Worm (Caenorhabditis elegans): Measurements from ENCODE around the gene cux-7.

The cux-7 gene

ce11 chrIII:7544211-7544610 lies 23.6 kb upstream of the cux-7 start (continued):
- peak in 1 of 2 experiments; percentile 23 for TF ChIP-seq efl-1 (optimal IDR thresholded peaks at IDR 0.05)
- peak in 1 of 2 experiments; percentile 70 for TF ChIP-seq efl-1 (GFP tag; optimal IDR thresholded peaks at IDR 0.05 in 1 of 2)

ce11 chrIII:7542037-7542436 lies 21.4 kb upstream of the cux-7 start:
- TF ChIP-seq hlh-4 (tag; optimal IDR thresholded peaks at IDR 0.05): no peak
- no peak for TF ChIP-seq grh-1 (GFP tag; IDR thresholded peaks at IDR 0.05)
- TF ChIP-seq nhr-76 (tag; optimal IDR thresholded peaks at IDR 0.05): no peak
- no peak for TF ChIP-seq snu-23 (GFP tag; optimal IDR thresholded peaks at IDR 0.05)
- no peak for TF ChIP-seq unc-30 (tag; optimal IDR thresholded peaks at IDR 0.05)
- no peak for TF ChIP-seq unc-62 (GFP tag; optimal IDR thresholded peaks at IDR 0.05)
- TF ChIP-seq nhr-12 (tag; optimal IDR thresholded peaks at IDR 0.05): no peak
- TF ChIP-seq mdl-1 (tag; optimal IDR thresholded peaks at IDR 0.05): no peak
- TF ChIP-seq F16B12.6 (tag; optimal IDR thresholded peaks at IDR 0.05): no peak
- no peak for TF ChIP-seq dpl-1 (GFP tag; optimal IDR thresholded peaks at IDR 0.05)
- no peak for TF ChIP-seq vab-15 (tag; optimal IDR thresholded peaks at IDR 0.05)
- TF ChIP-seq ces-1 (GFP tag; optimal IDR thresholded peaks at IDR 0.05): no peak
- no peak for TF ChIP-seq efl-1 (optimal IDR thresholded peaks at IDR 0.05)
- TF ChIP-seq efl-1 (GFP tag; optimal IDR thresholded peaks at IDR 0.05 in 1 of 2): no peak
- TF ChIP-seq C04F5.9 (tag; optimal IDR thresholded peaks at IDR 0.05): no peak
- TF ChIP-seq pax-3 (tag; optimal IDR thresholded peaks at IDR 0.05): no peak
- no peak for TF ChIP-seq fkh-10 (GFP tag; optimal IDR thresholded peaks at IDR 0.05)
- TF ChIP-seq ceh-82 (tag; optimal IDR thresholded peaks at IDR 0.05): no peak
- TF ChIP-seq lin-15B (tag; optimal IDR thresholded peaks at IDR 0.05): no peak
- no peak for TF ChIP-seq nhr-19 (GFP tag; conservative IDR thresholded peaks at IDR 0.05)

- TF ChIP-seq nhr-71 (tag; optimal IDR thresholded peaks at IDR 0.05) (peak; percentile 11), rnt-1 (tag; optimal IDR thresholded peaks at IDR 0.05) (peak; percentile 38), efl-3 (GFP tag; optimal IDR thresholded peaks at IDR 0.05) (no peak), lsy-2 (tag; optimal IDR thresholded peaks at IDR 0.05) (peak in 1 of 2 experiments; percentile 47), mab-9 (GFP tag; IDR thresholded peaks at IDR 0.05) (peak; percentile 43; the same call in 1 of the 2 replicates), lin-14 (GFP tag; optimal IDR thresholded peaks at IDR 0.05) (peak; percentile 68), sup-37 (GFP tag; optimal IDR thresholded peaks at IDR 0.05) (no peak), nhr-237 (tag; optimal IDR thresholded peaks at IDR 0.05) (no peak), nhr-20 (tag; optimal IDR thresholded peaks at IDR 0.05) (no peak), lin-35 (GFP tag; optimal IDR thresholded peaks at IDR 0.05) (no peak)
Observed at ce11 chrIII:7536559-7536958, 15.9 kb upstream of the cux-7 start, which contains the start of gene lin-39. Gene lin-39 (minus strand): TSS chrIII:7536632.

ce11 chrIII:7535347-7535746 lies 14.7 kb upstream of the cux-7 start:
- TF ChIP-seq pag-3 (tag; optimal IDR thresholded peaks at IDR 0.05; ENCODE audit: borderline replicate concordance, insufficient read depth): no peak
- peak; percentile 11 for TF ChIP-seq rnt-1 (tag; optimal IDR thresholded peaks at IDR 0.05)

ce11 chrIII:7534648-7535047 lies 14.0 kb upstream of the cux-7 start:
- no peak for TF ChIP-seq fkh-8 (tag; optimal IDR thresholded peaks at IDR 0.05)
- TF ChIP-seq sup-37 (GFP tag; optimal IDR thresholded peaks at IDR 0.05): no peak
- TF ChIP-seq ceh-90 (tag; optimal IDR thresholded peaks at IDR 0.05): no peak
- no peak for TF ChIP-seq egl-27 (tag; optimal IDR thresholded peaks at IDR 0.05)
- TF ChIP-seq hlh-17 (GFP tag; optimal IDR thresholded peaks at IDR 0.05; ENCODE audit: borderline replicate concordance): no peak
- TF ChIP-seq Y116A8C.19 (tag; optimal IDR thresholded peaks at IDR 0.05; ENCODE audit: borderline replicate concordance): no peak
- peak; percentile 16 for TF ChIP-seq nhr-90 (tag; optimal IDR thresholded peaks at IDR 0.05; ENCODE audit: poor library complexity)
- no peak for TF ChIP-seq nhr-47 (tag; optimal IDR thresholded peaks at IDR 0.05)
- no peak for TF ChIP-seq ceh-8 (GFP tag; optimal IDR thresholded peaks at IDR 0.05)
- peak; percentile 85 for TF ChIP-seq lin-14 (GFP tag; optimal IDR thresholded peaks at IDR 0.05)
- no peak for TF ChIP-seq zag-1 (tag; optimal IDR thresholded peaks at IDR 0.05)
- TF ChIP-seq jun-1 (tag; optimal IDR thresholded peaks at IDR 0.05): no peak
- no peak for TF ChIP-seq aly-2 (tag; optimal IDR thresholded peaks at IDR 0.05)
- no peak for TF ChIP-seq nhr-237 (tag; optimal IDR thresholded peaks at IDR 0.05)
- no peak for TF ChIP-seq ces-1 (GFP tag; optimal IDR thresholded peaks at IDR 0.05)
- TF ChIP-seq zip-4 (GFP tag; optimal IDR thresholded peaks at IDR 0.05): no peak
- no peak for TF ChIP-seq efl-3 (GFP tag; optimal IDR thresholded peaks at IDR 0.05)
- TF ChIP-seq nhr-77 (tag; optimal IDR thresholded peaks at IDR 0.05): no peak
- no peak for TF ChIP-seq skn-1 (tag; optimal IDR thresholded peaks at IDR 0.05)
- TF ChIP-seq hpl-2 (GFP tag; optimal IDR thresholded peaks at IDR 0.05): no peak
